Worm (Caenorhabditis elegans) whole organism, L2 larva: ENCODE results near the gene lpr-7.

Experiments
- F13H6.1 ChIP-seq: sonication (generic microtip); optimal IDR thresholded peaks from 2 replicates; lab custom pipeline; 2016; ENCODE audit warnings: missing genetic modification characterization, missing compliant biosample characterization
- ama-1 ChIP-seq: fragments of 150-350 bp; optimal IDR thresholded peaks from 2 replicates; lab custom pipeline; 2018; ENCODE audit warnings: inconsistent platforms
- dmd-4 ChIP-seq: sonication (generic microtip); optimal IDR thresholded peaks from 2 replicates; lab custom pipeline; 2017; ENCODE audit warnings: missing biosample characterization, missing genetic modification characterization
- elt-3 ChIP-seq: sonication (generic microtip); optimal IDR thresholded peaks from 2 replicates; lab custom pipeline; 2017; ENCODE audit warnings: missing biosample characterization, missing genetic modification characterization
- fos-1 ChIP-seq: fragments of 150-350 bp; optimal IDR thresholded peaks from 2 replicates; lab custom pipeline; 2014; ENCODE audit warnings: missing biosample characterization, missing genetic modification characterization
- nhr-23 ChIP-seq: fragments of 150-350 bp; optimal IDR thresholded peaks from 2 replicates; lab custom pipeline; 2014; ENCODE audit warnings: missing biosample characterization, missing genetic modification reagents, missing genetic modification characterization
- nhr-237 ChIP-seq: fragments of 150-350 bp; optimal IDR thresholded peaks from 2 replicates; lab custom pipeline; 2014; ENCODE audit warnings: missing biosample characterization, missing genetic modification characterization
- snpc-4 ChIP-seq: fragments of 150-350 bp; optimal IDR thresholded peaks from 2 replicates; lab custom pipeline; 2014; ENCODE audit warnings: missing biosample characterization, missing genetic modification characterization
- unc-55 ChIP-seq: fragments of 150-350 bp; sonication (generic microtip); optimal IDR thresholded peaks from 3 replicates; lab custom pipeline; 2014; ENCODE audit warnings: missing biosample characterization, missing genetic modification reagents, missing genetic modification characterization
- ztf-11 ChIP-seq: sonication (generic microtip); optimal IDR thresholded peaks from 2 replicates; lab custom pipeline; 2017; ENCODE audit warnings: missing biosample characterization, missing genetic modification characterization

ce11 chrX:646493-646892 is 9.5 kb upstream of the lpr-7 start:
- TF ChIP-seq nhr-23 (tag; lab: Kevin White, UChicago) (no peak), fos-1 (tag; lab: Kevin White, UChicago) (peak; percentile 52), unc-55 (no peak), dmd-4 (tag; lab: Kevin White, UChicago) (no peak), snpc-4 (no peak), ztf-11 (no peak), nhr-237 (tag; lab: Kevin White, UChicago) (no peak), elt-3 (tag; lab: Kevin White, UChicago) (no peak), F13H6.1 (tag; lab: Kevin White, UChicago) (no peak), ama-1 (lab: Kevin White, UChicago) (no peak)
